Worm (Caenorhabditis elegans) whole organism, L2 larva: ENCODE data around the gene clec-3.

Experiments
- C34F6.9 ChIP-seq: fragments of 150-350 bp; optimal IDR thresholded peaks from 2 replicates; lab custom pipeline; 2014; ENCODE audit warnings: missing biosample characterization, missing genetic modification characterization
- F13H6.1 ChIP-seq: sonication (generic microtip); optimal IDR thresholded peaks from 2 replicates; lab custom pipeline; 2016; ENCODE audit warnings: missing genetic modification characterization, missing compliant biosample characterization
- Y55F3AM.14 ChIP-seq: fragments of 200-800 bp; sonication (Bioruptor generic); optimal IDR thresholded peaks from 2 replicates; lab custom pipeline; 2018; ENCODE audit warnings: mild to moderate bottlenecking, missing genetic modification characterization, missing compliant biosample characterization
- alr-1 ChIP-seq: fragments of 150-350 bp; optimal IDR thresholded peaks from 2 replicates; lab custom pipeline; 2014; ENCODE audit warnings: missing biosample characterization, missing genetic modification characterization
- aly-2 ChIP-seq: fragments of 150-350 bp; optimal IDR thresholded peaks from 2 replicates; lab custom pipeline; 2014; ENCODE audit warnings: missing biosample characterization, missing genetic modification characterization
- ama-1 ChIP-seq: fragments of 150-350 bp; optimal IDR thresholded peaks from 2 replicates; lab custom pipeline; 2018; ENCODE audit warnings: inconsistent platforms
- blmp-1 ChIP-seq: sonication (generic microtip); optimal IDR thresholded peaks from 2 replicates; lab custom pipeline; 2017; ENCODE audit warnings: missing genetic modification characterization, mild to moderate bottlenecking, missing compliant biosample characterization, antibody characterized with exemption, moderate library complexity; ENCODE audit not compliant: insufficient read depth
- ceh-16 ChIP-seq: fragments of 150-350 bp; optimal IDR thresholded peaks from 2 replicates; lab custom pipeline; 2014; ENCODE audit warnings: missing biosample characterization, missing genetic modification characterization
- ceh-82 ChIP-seq: fragments of 150-350 bp; optimal IDR thresholded peaks from 2 replicates; lab custom pipeline; 2014; ENCODE audit warnings: missing biosample characterization, missing genetic modification characterization
- crh-2 ChIP-seq: sonication (generic microtip); optimal IDR thresholded peaks from 2 replicates; lab custom pipeline; 2017; ENCODE audit warnings: missing biosample characterization, missing genetic modification characterization
- dmd-4 ChIP-seq: sonication (generic microtip); optimal IDR thresholded peaks from 2 replicates; lab custom pipeline; 2017; ENCODE audit warnings: missing biosample characterization, missing genetic modification characterization
- elt-1 ChIP-seq: fragments of 150-350 bp; optimal IDR thresholded peaks from 2 replicates; lab custom pipeline; 2014; ENCODE audit warnings: missing biosample characterization, missing genetic modification characterization
- elt-3 ChIP-seq: sonication (generic microtip); optimal IDR thresholded peaks from 2 replicates; lab custom pipeline; 2017; ENCODE audit warnings: missing biosample characterization, missing genetic modification characterization
- lin-11 ChIP-seq: fragments of 150-350 bp; sonication (generic microtip); optimal IDR thresholded peaks from 2 replicates; lab custom pipeline; 2014; ENCODE audit warnings: missing biosample characterization, missing genetic modification characterization, inconsistent platforms, mixed read lengths
- lin-13 ChIP-seq: fragments of 150-350 bp; optimal IDR thresholded peaks from 2 replicates; lab custom pipeline; 2014; ENCODE audit warnings: missing biosample characterization, missing genetic modification reagents, missing genetic modification characterization
- lin-39 ChIP-seq: fragments of 150-350 bp; optimal IDR thresholded peaks from 2 replicates; lab custom pipeline; 2014; ENCODE audit warnings: missing biosample characterization, missing genetic modification reagents, missing genetic modification characterization
- lsy-2 ChIP-seq, 2 experiments: fragments of 150-350 bp in 1 of 2; sonication (generic microtip) in 1 of 2; optimal IDR thresholded peaks; 2 replicates each; lab custom pipeline; 2014 to 2017; ENCODE audit warnings: missing biosample characterization in 2 of 2, missing genetic modification characterization in 2 of 2
- mab-5 ChIP-seq: fragments of 150-350 bp; optimal IDR thresholded peaks from 2 replicates; lab custom pipeline; 2014; ENCODE audit warnings: missing biosample characterization, missing genetic modification characterization
- nhr-12 ChIP-seq: fragments of 150-350 bp; optimal IDR thresholded peaks from 2 replicates; lab custom pipeline; 2014; ENCODE audit warnings: missing biosample characterization, missing genetic modification characterization
- nhr-129 ChIP-seq: fragments of 150-350 bp; optimal IDR thresholded peaks from 2 replicates; lab custom pipeline; 2014; ENCODE audit warnings: missing biosample characterization, missing genetic modification characterization
- nhr-23 ChIP-seq: fragments of 150-350 bp; optimal IDR thresholded peaks from 2 replicates; lab custom pipeline; 2014; ENCODE audit warnings: missing biosample characterization, missing genetic modification reagents, missing genetic modification characterization
- nhr-237 ChIP-seq: fragments of 150-350 bp; optimal IDR thresholded peaks from 2 replicates; lab custom pipeline; 2014; ENCODE audit warnings: missing biosample characterization, missing genetic modification characterization
- nhr-25 ChIP-seq: fragments of 150-350 bp; sonication (generic microtip); optimal IDR thresholded peaks from 3 replicates; lab custom pipeline; 2014; ENCODE audit warnings: missing biosample characterization, missing genetic modification characterization
- peb-1 ChIP-seq: fragments of 150-350 bp; optimal IDR thresholded peaks from 2 replicates; lab custom pipeline; 2014; ENCODE audit warnings: missing biosample characterization, missing genetic modification characterization
- sem-4 ChIP-seq: fragments of 150-350 bp; optimal IDR thresholded peaks from 2 replicates; lab custom pipeline; 2014; ENCODE audit warnings: missing biosample characterization, missing genetic modification reagents, missing genetic modification characterization
- skn-1 ChIP-seq: sonication (generic microtip); optimal IDR thresholded peaks from 2 replicates; lab custom pipeline; 2017; ENCODE audit warnings: missing biosample characterization, missing genetic modification characterization
- sma-3 ChIP-seq: sonication (generic microtip); optimal IDR thresholded peaks from 2 replicates; lab custom pipeline; 2016; ENCODE audit warnings: missing genetic modification reagents, missing genetic modification characterization, missing compliant biosample characterization
- sma-9 ChIP-seq, 2 experiments: fragments of 150-350 bp in 1 of 2; sonication (generic microtip) in 1 of 2; optimal IDR thresholded peaks; 2 replicates each; lab custom pipeline; 2014 to 2016; ENCODE audit warnings: missing genetic modification characterization in 2 of 2, mild to moderate bottlenecking in 1 of 2, missing biosample characterization in 1 of 2, missing compliant biosample characterization in 1 of 2, missing genetic modification reagents in 1 of 2, moderate library complexity in 1 of 2
- unc-55 ChIP-seq: fragments of 150-350 bp; sonication (generic microtip); optimal IDR thresholded peaks from 3 replicates; lab custom pipeline; 2014; ENCODE audit warnings: missing biosample characterization, missing genetic modification reagents, missing genetic modification characterization
- zag-1 ChIP-seq: fragments of 150-350 bp; optimal IDR thresholded peaks from 2 replicates; lab custom pipeline; 2014; ENCODE audit warnings: missing biosample characterization, missing genetic modification characterization
- ztf-1 ChIP-seq: fragments of 200-800 bp; sonication (Bioruptor generic); conservative IDR thresholded peaks from 2 replicates; pipeline ENCODE4 v1.3.6; 2022; ENCODE audit warnings: missing genetic modification characterization, missing compliant biosample characterization
- ztf-11 ChIP-seq: sonication (generic microtip); optimal IDR thresholded peaks from 2 replicates; lab custom pipeline; 2017; ENCODE audit warnings: missing biosample characterization, missing genetic modification characterization
- ztf-4 ChIP-seq: fragments of 150-350 bp; optimal IDR thresholded peaks from 2 replicates; lab custom pipeline; 2014; ENCODE audit warnings: missing biosample characterization, missing genetic modification characterization

Gene clec-3

DNA sequence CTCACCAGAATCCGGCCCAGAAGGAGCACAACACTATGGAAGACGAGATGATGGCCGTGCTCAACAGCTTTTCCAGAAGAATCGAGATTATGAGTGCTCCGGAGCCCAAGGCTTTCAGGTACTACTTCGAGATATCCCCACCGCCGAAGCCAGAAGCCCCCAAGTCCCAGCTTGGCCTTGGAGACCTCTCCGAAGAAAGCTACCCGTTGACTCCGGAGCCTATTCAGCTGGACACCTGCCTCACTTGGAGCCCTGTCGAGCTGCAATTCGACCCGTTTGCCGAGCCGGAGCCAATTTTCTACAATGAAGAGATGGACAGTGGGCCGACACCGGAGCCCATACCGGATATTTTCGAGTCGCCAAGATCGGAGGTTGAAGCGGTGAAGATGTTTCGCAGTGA, 41.9 kb upstream of the clec-3 start:
- no peak for TF ChIP-seq dmd-4 (tag; lab: Kevin White, UChicago)
- TF ChIP-seq Y55F3AM.14 (GFP tag; lab: Kevin White, UChicago): no peak
- no peak for TF ChIP-seq nhr-25 (tag; lab: Kevin White, UChicago)
- TF ChIP-seq aly-2 (tag; lab: Kevin White, UChicago): no peak
- no peak for TF ChIP-seq unc-55 (GFP tag; lab: Kevin White, UChicago)
- no peak for TF ChIP-seq lsy-2 (tag; optimal IDR thresholded peaks at IDR 0.05; lab: Kevin White, UChicago)
- no peak for TF ChIP-seq mab-5 (tag; lab: Kevin White, UChicago)
- TF ChIP-seq alr-1: no peak
- TF ChIP-seq blmp-1 (tag; lab: Kevin White, UChicago): no peak
- TF ChIP-seq lin-11 (tag; lab: Kevin White, UChicago): no peak
- no peak for TF ChIP-seq nhr-237 (tag; lab: Kevin White, UChicago)
- no peak for TF ChIP-seq ceh-82 (tag; lab: Kevin White, UChicago)
- no peak for TF ChIP-seq ceh-16 (tag; lab: Kevin White, UChicago)
- TF ChIP-seq elt-3 (tag; lab: Kevin White, UChicago): no peak
- no peak for TF ChIP-seq ztf-11

DNA sequence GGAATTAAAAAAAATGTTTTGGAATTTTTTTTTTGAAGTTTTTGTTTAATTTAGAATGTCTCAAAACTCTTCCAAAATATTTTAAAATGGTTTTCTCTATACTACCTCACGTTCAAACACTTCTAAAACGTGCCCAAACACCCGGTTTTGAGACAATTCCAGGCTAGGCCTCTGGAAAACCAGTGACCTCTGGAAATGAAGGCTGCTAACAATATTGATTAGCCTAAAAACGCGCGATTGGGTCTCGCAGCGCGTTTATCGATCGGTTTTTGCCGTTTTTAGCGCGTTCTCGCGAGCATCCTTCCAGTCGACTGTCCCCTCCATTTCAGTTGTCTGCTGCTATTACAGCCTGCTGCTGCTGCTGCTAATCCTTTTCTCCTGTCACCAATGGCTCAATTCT, 41.1 kb upstream of the clec-3 start, which contains the start of gene Y25C1A.6:
Y25C1A.6 (plus strand) TSS at position 301 of the 400 bp plus-strand sequence.
- TF ChIP-seq sem-4 (tag; lab: Kevin White, UChicago): no peak

DNA sequence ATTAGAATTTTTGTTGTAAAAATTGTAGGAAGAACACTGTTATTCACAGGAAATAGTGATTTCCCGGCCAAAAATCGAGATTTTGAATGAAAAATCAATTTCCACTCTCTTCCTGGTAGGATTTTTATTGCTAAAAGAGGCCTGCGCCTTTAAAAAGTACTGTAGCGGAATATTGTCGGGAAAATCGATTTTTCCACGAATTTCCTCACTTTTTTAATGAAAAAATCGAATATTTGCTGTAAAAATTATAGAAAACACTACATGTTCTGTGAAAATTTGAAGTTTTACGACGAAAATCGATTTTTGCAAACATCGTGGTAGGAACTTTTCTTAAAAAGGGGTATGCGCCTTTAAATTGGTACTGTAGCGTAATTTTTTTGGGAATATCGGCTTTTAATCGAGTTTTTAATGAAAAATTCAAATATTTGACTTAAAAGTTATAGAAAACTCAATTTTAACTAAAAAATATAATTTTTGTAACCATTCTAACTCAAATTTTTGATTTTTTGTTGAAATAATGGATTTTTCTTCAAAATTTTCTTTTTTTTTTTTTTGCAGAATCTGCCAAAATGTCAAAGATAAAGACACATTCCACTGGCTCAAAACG, 36.7 kb upstream of the clec-3 start, which contains the start of gene lin-8:
lin-8 (plus strand) TSS at position 557 of the 607 bp plus-strand sequence.
- TF ChIP-seq nhr-23 (no peak), nhr-237 (tag; lab: Kevin White, UChicago) (no peak), Y55F3AM.14 (GFP tag; lab: Kevin White, UChicago) (no peak), nhr-12 (tag; lab: Kevin White, UChicago) (no peak), elt-1 (no peak), aly-2 (tag; lab: Kevin White, UChicago) (no peak), alr-1 (no peak), mab-5 (tag; lab: Kevin White, UChicago) (no peak), sma-9 (GFP tag; optimal IDR thresholded peaks at IDR 0.05; lab: Kevin White, UChicago) (no peak), sma-9 (tag; optimal IDR thresholded peaks at IDR 0.05; lab: Kevin White, UChicago) (no peak), elt-3 (tag; lab: Kevin White, UChicago) (no peak), zag-1 (tag; lab: Kevin White, UChicago) (no peak), blmp-1 (tag; lab: Kevin White, UChicago) (no peak), ceh-82 (tag; lab: Kevin White, UChicago) (no peak)

DNA sequence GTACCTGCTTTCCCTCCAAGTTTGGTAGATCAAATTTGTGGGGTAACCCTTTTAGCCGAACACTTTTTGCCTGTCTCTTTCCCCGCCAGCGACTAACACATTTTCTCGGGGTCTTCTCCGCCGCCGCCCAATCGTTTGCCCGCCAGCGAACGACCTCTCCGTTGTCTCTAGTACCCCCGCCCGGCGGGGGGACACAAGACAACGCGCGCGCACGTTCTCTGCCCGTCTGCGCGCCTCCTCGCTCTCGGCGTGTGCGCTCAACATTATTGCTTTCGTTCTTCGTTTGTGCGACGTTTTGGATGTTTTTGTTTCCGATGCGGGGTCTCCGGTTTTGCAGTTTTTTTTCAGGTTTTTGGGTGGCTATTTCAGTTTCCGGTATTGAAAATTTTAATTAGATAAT, 35.8 kb upstream of the clec-3 start:
- TF ChIP-seq ceh-16 (tag; lab: Kevin White, UChicago) (no peak), unc-55 (GFP tag; lab: Kevin White, UChicago) (peak; percentile 25), C34F6.9 (peak; percentile 35), lin-39 (tag; lab: Kevin White, UChicago) (no peak), nhr-129 (tag; lab: Kevin White, UChicago) (peak; percentile 26), lin-11 (tag; lab: Kevin White, UChicago) (no peak), sma-9 (GFP tag; optimal IDR thresholded peaks at IDR 0.05; lab: Kevin White, UChicago) (no peak), sma-9 (tag; optimal IDR thresholded peaks at IDR 0.05; lab: Kevin White, UChicago) (no peak), crh-2 (peak; percentile 17), peb-1 (tag; lab: Kevin White, UChicago) (no peak), ztf-1 (GFP tag; lab: Robert Waterston, UW) (no peak), lsy-2 (tag; optimal IDR thresholded peaks at IDR 0.05; lab: Kevin White, UChicago) (no peak), skn-1 (tag; lab: Kevin White, UChicago) (no peak), elt-1 (no peak), nhr-12 (tag; lab: Kevin White, UChicago) (no peak), ama-1 (lab: Kevin White, UChicago) (no peak), dmd-4 (tag; lab: Kevin White, UChicago) (no peak), ztf-4 (tag; lab: Kevin White, UChicago) (no peak)

DNA sequence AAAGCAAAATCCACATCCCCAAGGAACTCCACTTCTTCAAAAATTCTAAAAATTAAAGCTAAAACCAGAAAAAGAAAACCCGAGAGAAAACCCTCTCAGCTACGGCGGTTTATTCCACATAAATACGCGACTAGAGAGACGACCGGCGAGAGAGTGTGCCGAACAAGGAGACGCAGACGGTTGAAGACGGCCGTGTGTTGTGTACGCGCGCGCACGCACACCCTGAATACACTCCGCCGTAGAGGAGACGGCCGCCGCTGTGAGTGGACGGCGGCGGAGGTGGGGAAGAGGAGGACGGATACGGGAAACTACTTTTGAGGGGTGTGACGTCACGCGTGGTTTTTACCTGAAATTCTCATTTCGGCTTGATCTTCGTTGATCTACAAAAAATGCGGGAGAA, 34.9 kb upstream of the clec-3 start:
- TF ChIP-seq sma-9 (GFP tag; optimal IDR thresholded peaks at IDR 0.05; lab: Kevin White, UChicago): no peak
- TF ChIP-seq sma-9 (tag; optimal IDR thresholded peaks at IDR 0.05; lab: Kevin White, UChicago): no peak
- TF ChIP-seq lin-13 (GFP tag; lab: Kevin White, UChicago): no peak
- peak; percentile 36 for TF ChIP-seq unc-55 (GFP tag; lab: Kevin White, UChicago)
- no peak for TF ChIP-seq ceh-16 (tag; lab: Kevin White, UChicago)
- peak; percentile 19 for TF ChIP-seq F13H6.1
- TF ChIP-seq ceh-82 (tag; lab: Kevin White, UChicago): no peak
- no peak for TF ChIP-seq sma-3
- no peak for TF ChIP-seq lin-11 (tag; lab: Kevin White, UChicago)
